Fruit fly (Drosophila melanogaster): ENCODE data around the gene Hsp83.
A peak's percentile ranks its signal among the peaks of the same experiment; 100 is the strongest.

The Hsp83 gene

dm6 chr3L:3172445-3172844 is 20.3 kb upstream of the Hsp83 start, which contains the start of gene CG14963:
TSS of gene CG14963 (minus strand) at chr3L:3172545.
- no peak for TF ChIP-seq CTCF (optimal IDR thresholded peaks at IDR 0.05)
- no peak for TF ChIP-seq CG8478 (optimal IDR thresholded peaks at IDR 0.05)

dm6 chr3L:3177872-3178271 is 14.9 kb upstream of the Hsp83 start:
- no peak for TF ChIP-seq CTCF (optimal IDR thresholded peaks at IDR 0.05)

DNA sequence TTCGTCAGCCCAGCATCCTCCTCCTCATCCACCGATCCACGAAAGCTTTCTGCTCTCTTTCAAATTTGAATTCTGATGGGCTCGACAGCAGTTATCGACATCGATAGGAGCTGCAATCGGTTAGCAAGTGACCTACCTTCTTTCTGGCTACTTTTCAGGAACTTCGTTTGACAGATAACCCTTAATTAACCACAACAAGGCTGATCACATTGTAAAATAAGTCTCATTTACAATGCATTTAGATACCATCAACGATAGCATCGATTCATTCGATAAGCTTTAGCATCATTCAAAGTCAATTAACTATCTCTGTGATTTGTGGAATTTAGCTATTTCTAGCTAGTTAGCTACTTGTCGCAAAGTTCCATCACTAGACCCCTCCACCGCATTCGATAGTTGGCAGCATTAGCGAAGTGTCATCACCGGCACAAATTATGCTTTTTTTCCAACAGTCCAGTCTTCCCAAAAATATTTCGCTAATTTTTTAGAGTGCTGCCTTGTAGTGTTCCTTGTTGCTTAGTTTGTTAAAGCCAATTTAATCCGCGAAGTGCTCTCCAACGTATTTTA is 14.2 kb upstream of the Hsp83 start, which contains the start of the genes MnM and Girdin:
Gene MnM, minus strand, starts transcription at position 51 of the 567 bp plus-strand sequence.
Gene Girdin, plus strand, starts transcription at position 401 of the 567 bp plus-strand sequence.
- no peak for TF ChIP-seq CG8478 (optimal IDR thresholded peaks at IDR 0.05)
- TF ChIP-seq CTCF (optimal IDR thresholded peaks at IDR 0.05): peak in 1 of 2 experiments; percentile 46

DNA sequence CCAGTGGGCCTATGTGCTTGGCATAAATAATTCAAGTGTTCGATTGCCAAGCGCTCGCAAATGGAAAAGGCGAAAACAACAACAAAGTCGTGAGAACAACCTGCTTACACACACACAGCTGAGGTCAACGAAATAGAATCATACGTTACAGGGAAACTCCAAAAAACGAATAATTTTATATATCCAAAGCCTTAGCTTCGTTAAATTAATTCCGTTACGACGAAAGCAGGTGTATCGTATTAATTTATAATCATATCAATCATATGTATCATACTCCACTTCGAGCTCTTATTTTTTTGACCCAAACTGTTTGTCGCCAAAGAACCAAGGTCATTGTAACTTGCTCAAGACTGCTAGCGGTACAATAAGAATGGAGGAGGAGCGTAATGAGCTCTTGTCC is 13.3 kb upstream of the Hsp83 start:
- TF ChIP-seq CTCF (optimal IDR thresholded peaks at IDR 0.05) (no peak), CG8478 (optimal IDR thresholded peaks at IDR 0.05) (no peak)

DNA sequence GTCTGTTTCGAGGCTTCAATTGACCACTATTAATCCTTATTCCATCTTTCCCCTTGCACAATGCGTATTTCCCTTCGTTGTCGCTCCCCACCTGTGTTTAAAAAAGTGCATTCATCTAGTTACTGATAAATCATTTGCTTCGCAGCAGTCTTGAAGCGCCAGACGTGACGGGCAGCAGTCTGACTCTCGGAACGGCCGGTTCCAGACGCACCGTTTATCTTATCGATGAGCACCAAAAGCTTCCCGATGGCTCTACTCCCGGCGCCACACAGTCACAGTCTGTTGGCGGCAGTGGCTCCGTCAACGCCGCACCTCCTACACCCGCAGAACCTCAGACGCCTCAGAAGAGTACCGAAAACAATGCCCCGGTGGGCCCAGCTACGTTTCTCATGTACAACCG is 8.7 kb upstream of the Hsp83 start, which contains the start of gene CG42494:
Gene CG42494, plus strand, starts transcription at position 301 of the 400 bp plus-strand sequence.
- TF ChIP-seq CTCF (optimal IDR thresholded peaks at IDR 0.05): no peak
- TF ChIP-seq CG8478 (optimal IDR thresholded peaks at IDR 0.05): no peak

DNA sequence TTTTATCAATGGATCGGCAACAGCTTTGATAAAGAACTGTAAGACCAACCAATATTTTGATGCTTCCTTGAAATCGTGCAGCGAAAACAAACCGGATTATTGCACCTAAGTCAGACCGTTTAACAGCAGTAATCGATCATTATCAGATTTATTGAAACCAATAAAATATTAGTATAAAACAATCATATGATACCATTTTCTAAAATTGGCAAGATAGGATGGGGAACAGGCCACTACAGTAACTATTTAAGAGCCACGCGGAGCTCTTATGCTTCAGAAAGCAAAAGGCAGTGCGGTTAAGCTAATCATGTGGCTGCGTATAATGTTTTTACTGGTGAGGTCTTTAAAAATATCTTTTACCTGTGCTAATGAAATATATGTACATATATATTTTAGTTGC is 6.4 kb upstream of the Hsp83 start, which contains the start of gene CG32284:
Gene CG32284, plus strand, starts transcription at position 301 of the 400 bp plus-strand sequence.
- TF ChIP-seq CG8478 (optimal IDR thresholded peaks at IDR 0.05) (no peak), CTCF (optimal IDR thresholded peaks at IDR 0.05) (no peak)

DNA sequence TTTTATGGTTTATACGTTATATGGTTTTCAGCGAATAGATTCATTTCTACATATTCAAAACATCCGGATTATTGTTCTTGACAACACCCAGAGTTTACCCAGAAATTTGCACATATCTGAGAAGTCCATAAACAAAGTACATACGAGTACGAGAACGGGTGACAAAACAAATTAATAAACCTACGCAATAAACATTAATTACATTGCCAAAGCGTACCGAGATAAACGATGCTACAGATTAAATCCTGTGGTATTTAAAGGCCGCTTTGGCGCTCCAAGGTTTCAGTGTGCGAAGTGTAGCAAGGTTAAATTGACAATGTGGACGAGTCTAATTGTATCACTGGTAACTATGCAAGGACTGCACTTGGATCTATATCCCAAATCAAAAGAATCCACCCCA is 5.5 kb upstream of the Hsp83 start, which contains the start of gene CG14957:
Gene CG14957, plus strand, starts transcription at position 301 of the 400 bp plus-strand sequence.
- TF ChIP-seq CG8478 (optimal IDR thresholded peaks at IDR 0.05) (no peak), CTCF (optimal IDR thresholded peaks at IDR 0.05) (no peak)

dm6 chr3L:3189647-3190046 is 3.1 kb upstream of the Hsp83 start, which contains the start of the genes CG42525 and CG14958:
TSS of gene CG42525 (minus strand) at chr3L:3189747.
TSS of gene CG14958 (plus strand) at chr3L:3189978.
- TF ChIP-seq CTCF (optimal IDR thresholded peaks at IDR 0.05) (no peak), CG8478 (optimal IDR thresholded peaks at IDR 0.05) (no peak)

dm6 chr3L:3192333-3192894 is 355 bp upstream of the Hsp83 start, which contains the start of gene CG14965:
TSS of gene CG14965 (minus strand) at chr3L:3192491.
- TF ChIP-seq CTCF (optimal IDR thresholded peaks at IDR 0.05) (no peak), CG8478 (optimal IDR thresholded peaks at IDR 0.05) (no peak)

- TF ChIP-seq CTCF (optimal IDR thresholded peaks at IDR 0.05): no peak
- no peak for TF ChIP-seq CG8478 (optimal IDR thresholded peaks at IDR 0.05)
Observed at dm6 chr3L:3194059-3194458, 1.3 kb downstream of the Hsp83 start.

DNA sequence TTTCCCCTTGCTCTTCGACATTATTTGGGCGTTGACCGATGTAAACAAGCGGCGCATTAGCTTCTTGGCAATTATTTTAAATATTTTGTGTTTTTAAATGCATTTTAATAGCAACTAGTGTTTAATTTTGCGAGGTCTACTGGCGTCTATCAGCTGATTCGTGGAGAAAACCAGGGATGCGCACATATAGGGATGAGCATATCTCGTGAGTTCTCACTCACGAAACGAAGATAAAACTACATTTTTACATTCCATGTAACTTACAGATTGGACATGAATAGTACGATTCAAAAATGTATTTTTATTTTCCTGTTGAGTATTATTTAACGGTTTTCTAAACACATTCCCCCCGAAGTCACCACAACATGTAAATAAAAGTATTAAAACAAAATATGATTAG is 4.7 kb downstream of the Hsp83 start, which contains the start of gene CG14966:
Gene CG14966, minus strand, starts transcription at position 168 of the 400 bp plus-strand sequence.
- peak in 1 of 2 experiments; percentile 39 for TF ChIP-seq CTCF (optimal IDR thresholded peaks at IDR 0.05)
- no peak for TF ChIP-seq CG8478 (optimal IDR thresholded peaks at IDR 0.05)

DNA sequence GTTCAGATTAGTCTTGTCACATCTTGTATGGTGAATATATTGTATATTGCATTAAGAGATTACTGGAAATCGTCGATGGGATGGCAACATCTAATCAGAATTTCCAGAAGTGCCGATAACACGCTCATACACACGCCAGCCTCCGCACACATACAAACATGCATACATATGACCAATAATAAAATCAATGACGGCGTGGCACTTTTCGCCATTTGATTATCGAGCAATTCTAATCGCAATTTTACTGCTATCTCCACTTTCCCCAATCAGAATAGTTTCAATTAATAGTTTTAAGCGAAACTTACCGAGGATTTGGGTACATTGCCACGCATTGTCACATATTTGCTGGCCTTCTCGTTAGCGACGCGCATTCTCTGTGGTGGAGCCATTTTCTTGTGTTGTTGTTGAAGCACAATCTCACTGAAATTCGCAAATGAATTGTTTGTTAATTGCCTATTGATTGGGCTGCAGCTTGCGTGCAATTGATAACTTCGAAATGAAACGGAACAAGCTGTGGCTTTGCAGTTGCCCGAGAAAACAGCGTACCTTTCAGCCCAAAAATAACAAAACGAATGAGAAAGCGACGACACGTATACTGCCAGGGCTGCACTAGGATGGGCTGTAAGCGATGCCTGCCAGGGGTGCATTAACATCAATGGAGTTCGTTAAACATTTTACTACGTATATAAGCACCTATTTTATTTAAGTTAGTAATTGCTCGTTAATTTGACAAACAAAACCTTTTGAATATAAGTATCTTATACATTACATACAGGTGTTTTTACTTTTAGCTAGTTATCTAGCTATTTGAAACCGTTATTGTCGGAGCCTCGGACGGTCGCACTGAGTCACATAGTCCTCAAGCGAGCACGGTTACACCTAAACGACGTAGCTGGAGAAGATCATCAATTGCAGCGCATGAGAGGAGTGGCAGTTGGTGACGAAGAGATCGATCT is 6.0 kb downstream of the Hsp83 start, which contains the start of the genes CG32276 and gry:
Gene CG32276, minus strand, starts transcription at position 601 of the 956 bp plus-strand sequence.
Gene gry, plus strand, starts transcription at position 644 of the 956 bp plus-strand sequence.
- no peak for TF ChIP-seq CTCF (optimal IDR thresholded peaks at IDR 0.05)
- TF ChIP-seq CG8478 (optimal IDR thresholded peaks at IDR 0.05): no peak

DNA sequence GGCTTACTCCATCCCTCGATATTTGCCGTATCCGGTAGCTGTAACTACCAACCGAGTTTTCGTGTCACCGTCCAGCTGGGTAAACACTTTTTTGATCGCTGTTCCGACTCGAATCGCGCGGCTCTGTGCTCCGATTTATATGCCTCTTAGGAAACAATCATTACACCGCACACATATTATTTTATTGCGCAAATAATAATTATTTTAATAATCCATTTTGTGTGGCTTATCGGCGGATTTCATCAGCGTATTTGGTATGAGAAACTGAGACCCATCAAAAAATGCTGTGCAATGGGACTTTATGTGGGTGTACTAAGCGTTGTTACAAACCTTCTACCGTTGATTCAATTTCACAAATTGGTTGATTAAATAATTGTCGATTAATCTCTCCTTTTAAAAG is 10.3 kb downstream of the Hsp83 start, which contains the start of gene CG32271:
Gene CG32271, minus strand, starts transcription at position 101 of the 400 bp plus-strand sequence.
- TF ChIP-seq CTCF (optimal IDR thresholded peaks at IDR 0.05) (no peak), CG8478 (optimal IDR thresholded peaks at IDR 0.05) (no peak)

- no peak for TF ChIP-seq CTCF (optimal IDR thresholded peaks at IDR 0.05)
- TF ChIP-seq CG8478 (optimal IDR thresholded peaks at IDR 0.05): no peak
Observed at dm6 chr3L:3204348-3204747, 11.6 kb downstream of the Hsp83 start, which contains the start of gene CG33159. TSS of gene CG33159 (minus strand) at chr3L:3204448.
